Worm (Caenorhabditis elegans): ENCODE measurements around the gene srx-90.

DNA sequence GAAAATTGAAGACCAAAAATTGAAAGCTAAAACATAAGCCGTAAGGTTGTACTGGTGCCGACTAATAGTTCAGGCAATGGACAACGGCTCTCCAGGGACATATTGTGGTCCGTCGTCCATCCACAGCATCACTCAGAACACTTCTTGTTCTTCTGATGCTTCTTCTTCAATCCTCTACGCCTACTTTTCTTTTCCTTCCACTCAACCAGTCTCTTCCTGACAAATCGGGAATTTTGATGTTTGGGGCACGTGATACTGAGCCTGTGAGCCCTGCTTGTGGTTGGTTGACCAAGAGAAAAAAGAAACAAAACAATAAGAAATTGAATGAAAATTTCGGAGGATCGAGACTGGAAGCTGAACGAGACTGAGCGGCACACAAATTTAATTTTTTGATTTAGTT is 40.4 kb downstream of the srx-90 start:
- TF ChIP-seq jun-1 (tag; optimal IDR thresholded peaks at IDR 0.05) = no peak
- TF ChIP-seq zfp-3 (GFP tag; conservative IDR thresholded peaks at IDR 0.05) = no peak
- TF ChIP-seq aly-2 (tag; optimal IDR thresholded peaks at IDR 0.05) = no peak
- no peak for TF ChIP-seq lin-29 (GFP tag; IDR thresholded peaks at IDR 0.05)
- TF ChIP-seq fos-1 (tag; optimal IDR thresholded peaks at IDR 0.05) = no peak
- TF ChIP-seq hlh-30 (tag; optimal IDR thresholded peaks at IDR 0.05; ENCODE audit: insufficient read depth) = peak; percentile 1
- TF ChIP-seq snpc-1.2 (GFP tag; IDR thresholded peaks at IDR 0.05) = no peak
- TF ChIP-seq madf-9 (GFP tag; conservative IDR thresholded peaks at IDR 0.05) = no peak
- TF ChIP-seq lin-39 (tag; optimal IDR thresholded peaks at IDR 0.05) = no peak
- TF ChIP-seq nhr-48 (tag; optimal IDR thresholded peaks at IDR 0.05) = no peak
